Worm (Caenorhabditis elegans): ENCODE results near the gene dpf-4.
A peak's percentile ranks its signal among the peaks of the same experiment; 100 is the strongest.

The dpf-4 gene

ce11 chrIII:5839598-5839997 lies 19.5 kb upstream of the dpf-4 start:
- TF ChIP-seq F44E2.7 (GFP tag; IDR thresholded peaks at IDR 0.05) (no peak), mdt-29 (GFP tag; IDR thresholded peaks at IDR 0.05) (no peak), madf-5 (GFP tag; IDR thresholded peaks at IDR 0.05) (no peak), unc-62 (GFP tag; optimal IDR thresholded peaks at IDR 0.05 in 1 of 2) (peak in 1 of 2 experiments; percentile 91), unc-62 (tag; optimal IDR thresholded peaks at IDR 0.05) (no peak), mxl-2 (GFP tag; conservative IDR thresholded peaks at IDR 0.05) (0 out of 2 replicates have a peak, but pooled peaks have one; percentile 0), daf-16 (GFP tag; optimal IDR thresholded peaks at IDR 0.05) (peak in 1 of 2 experiments; percentile 38), daf-16 (tag; optimal IDR thresholded peaks at IDR 0.05) (no peak)

DNA sequence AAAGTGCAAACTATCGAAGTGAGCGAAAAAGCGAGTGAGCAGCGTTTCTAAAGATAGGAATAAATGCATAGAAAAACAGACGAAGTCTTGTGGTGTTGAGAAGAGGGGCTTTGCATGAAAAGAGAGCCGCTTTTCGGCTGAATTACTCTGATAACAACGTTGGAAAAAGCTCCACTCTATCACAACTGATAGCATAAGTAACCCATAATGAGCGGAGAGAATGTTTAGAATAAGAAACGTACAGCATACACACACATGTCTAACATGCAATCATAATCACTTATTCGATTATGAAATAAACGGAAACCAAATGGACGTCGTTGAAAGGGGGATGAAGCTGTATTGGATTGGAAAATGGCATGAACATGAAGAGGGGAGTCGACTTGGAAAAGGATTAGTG lies 18.8 kb upstream of the dpf-4 start:
- TF ChIP-seq mxl-3 (GFP tag; optimal IDR thresholded peaks at IDR 0.05), result peak; percentile 61
- TF ChIP-seq dve-1 (tag; optimal IDR thresholded peaks at IDR 0.05; ENCODE audit: insufficient read depth), result peak; percentile 16
- TF ChIP-seq ZK337.2 (GFP tag; IDR thresholded peaks at IDR 0.05), result no peak
- no peak for TF ChIP-seq daf-16 (GFP tag; optimal IDR thresholded peaks at IDR 0.05)
- peak; percentile 49 for TF ChIP-seq daf-16 (tag; optimal IDR thresholded peaks at IDR 0.05)
- TF ChIP-seq hlh-11 (tag; optimal IDR thresholded peaks at IDR 0.05), result peak; percentile 45
- TF ChIP-seq nhr-28 (tag; optimal IDR thresholded peaks at IDR 0.05), result peak; percentile 41
- peak; percentile 24 for TF ChIP-seq mes-2 (tag; optimal IDR thresholded peaks at IDR 0.05; ENCODE audit: poor library complexity, severe bottlenecking)
- peak; percentile 59 for TF ChIP-seq pqm-1 (tag; optimal IDR thresholded peaks at IDR 0.05)
- peak; percentile 43; the same call in 1 of the 2 replicates for TF ChIP-seq dmd-6 (GFP tag; IDR thresholded peaks at IDR 0.05)
- peak in 1 of 2 experiments; percentile 87 for TF ChIP-seq unc-62 (GFP tag; optimal IDR thresholded peaks at IDR 0.05 in 1 of 2)
- no peak for TF ChIP-seq unc-62 (tag; optimal IDR thresholded peaks at IDR 0.05)
- TF ChIP-seq F26F4.8 (GFP tag; conservative IDR thresholded peaks at IDR 0.05), result no peak
- 0 out of 2 replicates have a peak, but pooled peaks have one; percentile 8 for TF ChIP-seq mdt-29 (GFP tag; IDR thresholded peaks at IDR 0.05)
- no peak for TF ChIP-seq ceh-44 (GFP tag; IDR thresholded peaks at IDR 0.05)
- TF ChIP-seq madf-5 (GFP tag; IDR thresholded peaks at IDR 0.05), result 0 out of 4 replicates have a peak, but pooled peaks of 1 of the 2 experiments have one; percentile 35

- TF ChIP-seq dmd-6 (GFP tag; IDR thresholded peaks at IDR 0.05), result peak; percentile 64
- no peak for TF ChIP-seq nhr-28 (tag; optimal IDR thresholded peaks at IDR 0.05)
- TF ChIP-seq spr-1 (tag; optimal IDR thresholded peaks at IDR 0.05), result no peak
- TF ChIP-seq nhr-42 (GFP tag; IDR thresholded peaks at IDR 0.05), result no peak
- TF ChIP-seq rbr-2 (tag; optimal IDR thresholded peaks at IDR 0.05), result no peak
- TF ChIP-seq fos-1 (tag; optimal IDR thresholded peaks at IDR 0.05), result no peak
- 0 out of 2 replicates have a peak, but pooled peaks have one; percentile 19 for TF ChIP-seq hmg-1.1 (GFP tag; IDR thresholded peaks at IDR 0.05)
- TF ChIP-seq dve-1 (tag; optimal IDR thresholded peaks at IDR 0.05; ENCODE audit: insufficient read depth), result peak; percentile 56
- no peak for TF ChIP-seq nhr-41 (GFP tag; IDR thresholded peaks at IDR 0.05)
- TF ChIP-seq nhr-237 (tag; optimal IDR thresholded peaks at IDR 0.05), result no peak
- no peak for TF ChIP-seq nhr-77 (tag; optimal IDR thresholded peaks at IDR 0.05)
- no peak for TF ChIP-seq lim-7 (GFP tag; IDR thresholded peaks at IDR 0.05)
- TF ChIP-seq unc-62 (GFP tag; optimal IDR thresholded peaks at IDR 0.05 in 1 of 2), result peak in 1 of 2 experiments; percentile 52
- no peak for TF ChIP-seq unc-62 (tag; optimal IDR thresholded peaks at IDR 0.05)
- no peak for TF ChIP-seq snpc-1.2 (GFP tag; IDR thresholded peaks at IDR 0.05)
- TF ChIP-seq R02D3.7 (tag; optimal IDR thresholded peaks at IDR 0.05), result no peak
- TF ChIP-seq hif-1 (tag; optimal IDR thresholded peaks at IDR 0.05), result no peak
- no peak for TF ChIP-seq daf-16 (GFP tag; optimal IDR thresholded peaks at IDR 0.05)
- TF ChIP-seq daf-16 (tag; optimal IDR thresholded peaks at IDR 0.05), result peak; percentile 7
- TF ChIP-seq aha-1 (tag), result peak; percentile 47
- peak; percentile 52 for TF ChIP-seq hlh-30 (tag; optimal IDR thresholded peaks at IDR 0.05; ENCODE audit: insufficient read depth)
- no peak for TF ChIP-seq Y105C5A.15 (GFP tag; IDR thresholded peaks at IDR 0.05)
- no peak for TF ChIP-seq dmd-8 (GFP tag; IDR thresholded peaks at IDR 0.05)
Measured at ce11 chrIII:5840815-5841573, 18.1 kb upstream of the dpf-4 start.

Data from whole organism, L4 larva.